Worm (Caenorhabditis elegans) whole organism, L3 larva: ENCODE results near the gene fbxb-24.

Experiments
- ama-1 ChIP-seq: fragments of 150-350 bp; optimal IDR thresholded peaks from 2 replicates; lab custom pipeline; 2018
- egl-27 ChIP-seq: sonication (generic microtip); optimal IDR thresholded peaks from 4 replicates; lab custom pipeline; 2017; ENCODE audit warnings: missing biosample characterization, missing genetic modification reagents, missing genetic modification characterization
- elt-1 ChIP-seq: fragments of 150-350 bp; optimal IDR thresholded peaks from 2 replicates; lab custom pipeline; 2014; ENCODE audit warnings: missing biosample characterization, missing genetic modification characterization
- jun-1 ChIP-seq: fragments of 150-350 bp; optimal IDR thresholded peaks from 2 replicates; lab custom pipeline; 2014; ENCODE audit warnings: missing biosample characterization, missing genetic modification reagents, missing genetic modification characterization
- nhr-28 ChIP-seq: fragments of 150-350 bp; optimal IDR thresholded peaks from 2 replicates; lab custom pipeline; 2014; ENCODE audit warnings: missing biosample characterization, missing genetic modification characterization
- unc-39 ChIP-seq: sonication (generic microtip); optimal IDR thresholded peaks from 4 replicates; lab custom pipeline; 2017; ENCODE audit warnings: missing biosample characterization, missing genetic modification characterization

DNA sequence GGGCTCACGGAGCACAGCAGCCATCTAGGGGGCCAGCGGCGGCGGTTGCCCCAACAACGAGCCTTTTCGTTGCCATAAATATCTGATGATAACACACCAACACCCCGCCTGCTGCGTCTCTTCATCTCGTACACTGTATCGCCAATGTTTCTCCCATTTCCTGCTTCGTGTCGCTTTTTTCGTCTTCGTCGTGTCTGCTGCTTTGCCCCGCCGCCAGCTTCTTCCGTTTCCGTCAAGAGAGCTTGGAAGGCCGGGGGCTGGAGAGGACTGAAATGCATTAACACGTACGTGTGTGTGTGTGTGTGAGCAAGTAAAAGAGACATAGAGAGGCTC is 27.2 kb downstream of the fbxb-24 start:
- TF ChIP-seq elt-1 (tag; lab: Kevin White, UChicago) (no peak), ama-1 (lab: Kevin White, UChicago) (no peak), unc-39 (tag; lab: Kevin White, UChicago) (no peak), nhr-28 (tag; lab: Kevin White, UChicago) (no peak), jun-1 (tag; lab: Kevin White, UChicago) (no peak), egl-27 (tag; lab: Kevin White, UChicago) (no peak)
